Fruit fly (Drosophila melanogaster) whole organism, embryonic: Measurements from ENCODE around the gene CG6136.

Source experiments
- C15 ChIP-seq: fragments of 200-800 bp; sonication (Bioruptor generic); IDR thresholded peaks from 3 replicates; pipeline ENCODE4 v1.3.6; 2022; ENCODE audit warnings: missing biosample characterization, missing genetic modification characterization
- CG10147 ChIP-seq: fragments of 200-800 bp; sonication (Bioruptor generic); optimal IDR thresholded peaks from 2 replicates; lab custom pipeline; 2019; ENCODE audit warnings: missing biosample characterization, mild to moderate bottlenecking, missing genetic modification characterization, moderate library complexity
- CG10274 ChIP-seq: fragments of 200-800 bp; sonication (Bioruptor generic); optimal IDR thresholded peaks from 3 replicates; lab custom pipeline; 2017; ENCODE audit warnings: missing biosample characterization, mild to moderate bottlenecking, missing genetic modification characterization
- CG10543 ChIP-seq: fragments of 200-800 bp; sonication (Bioruptor generic); optimal IDR thresholded peaks from 3 replicates; lab custom pipeline; 2017; ENCODE audit warnings: missing biosample characterization, mild to moderate bottlenecking, missing genetic modification characterization, moderate library complexity
- CG12219 ChIP-seq: fragments of 200-800 bp; sonication (Bioruptor generic); optimal IDR thresholded peaks from 3 replicates; lab custom pipeline; 2018; ENCODE audit warnings: missing biosample characterization, mild to moderate bottlenecking, missing genetic modification characterization
- CG13775 ChIP-seq: fragments of 200-800 bp; sonication (Bioruptor generic); optimal IDR thresholded peaks from 3 replicates; lab custom pipeline; 2017; ENCODE audit warnings: missing biosample characterization, mild to moderate bottlenecking, missing genetic modification characterization
- CG15514 ChIP-seq: fragments of 200-800 bp; sonication (Bioruptor generic); optimal IDR thresholded peaks from 3 replicates; lab custom pipeline; 2017; ENCODE audit warnings: missing biosample characterization, missing genetic modification characterization, mild to moderate bottlenecking, moderate library complexity, missing genetic modification reagents
- CG16863 ChIP-seq: fragments of 200-800 bp; sonication (Bioruptor generic); optimal IDR thresholded peaks from 3 replicates; lab custom pipeline; 2016; ENCODE audit warnings: missing biosample characterization, missing genetic modification characterization
- CG30431 ChIP-seq: fragments of 200-800 bp; sonication (Bioruptor generic); optimal IDR thresholded peaks from 2 replicates; lab custom pipeline; 2017; ENCODE audit warnings: missing biosample characterization, missing genetic modification characterization
- CG31441 ChIP-seq: fragments of 200-800 bp; sonication (Bioruptor generic); IDR thresholded peaks from 2 replicates; pipeline ENCODE4 v1.3.6; 2022; ENCODE audit warnings: missing biosample characterization, missing genetic modification characterization
- CG34224 ChIP-seq: fragments of 200-800 bp; sonication (Bioruptor generic); IDR thresholded peaks from 3 replicates; pipeline ENCODE4 v1.3.6; 2022; ENCODE audit warnings: missing biosample characterization, missing genetic modification characterization; ENCODE audit not compliant: partially characterized antibody
- CG4617 ChIP-seq: fragments of 200-800 bp; sonication (Bioruptor generic); optimal IDR thresholded peaks from 3 replicates; lab custom pipeline; 2016; ENCODE audit warnings: missing biosample characterization, missing genetic modification characterization, borderline replicate concordance
- CG6175 ChIP-seq: fragments of 200-800 bp; sonication (Bioruptor generic); IDR thresholded peaks from 3 replicates; pipeline ENCODE4 v1.3.6; 2022; ENCODE audit warnings: missing biosample characterization, missing genetic modification characterization
- CG6683 ChIP-seq: fragments of 200-800 bp; sonication (Bioruptor generic); optimal IDR thresholded peaks from 2 replicates; lab custom pipeline; 2017; ENCODE audit warnings: missing biosample characterization, mild to moderate bottlenecking, missing genetic modification characterization, missing genetic modification reagents
- CG7372 ChIP-seq: fragments of 200-800 bp; sonication (Bioruptor generic); IDR thresholded peaks from 2 replicates; pipeline ENCODE4 v1.3.6; 2022; ENCODE audit warnings: missing biosample characterization, missing genetic modification characterization
- CG7745 ChIP-seq: fragments of 200-800 bp; sonication (Bioruptor generic); optimal IDR thresholded peaks from 2 replicates; lab custom pipeline; 2018; ENCODE audit warnings: missing biosample characterization, mild to moderate bottlenecking, missing genetic modification characterization, moderate library complexity
- CG8478 ChIP-seq: fragments of >200 bp; optimal IDR thresholded peaks from 2 replicates; lab custom pipeline; 2018
- CG8944 ChIP-seq: fragments of 200-800 bp; sonication (Bioruptor generic); optimal IDR thresholded peaks from 3 replicates; lab custom pipeline; 2016; ENCODE audit warnings: missing biosample characterization, missing genetic modification characterization
- CG9727 ChIP-seq: fragments of 200-800 bp; sonication (Bioruptor generic); optimal IDR thresholded peaks from 3 replicates; lab custom pipeline; 2017; ENCODE audit warnings: missing biosample characterization, mild to moderate bottlenecking, missing genetic modification characterization
- CkIIα-i1 ChIP-seq: fragments of 200-800 bp; sonication (Bioruptor generic); IDR thresholded peaks from 2 replicates; pipeline ENCODE4 v1.3.6; 2022; ENCODE audit warnings: missing biosample characterization, missing genetic modification characterization
- GATAe ChIP-seq: fragments of 200-800 bp; sonication (Bioruptor generic); conservative IDR thresholded peaks from 2 replicates; pipeline ENCODE4 v1.3.6; 2022; ENCODE audit warnings: missing biosample characterization, missing genetic modification characterization
- Lhr ChIP-seq: fragments of 200-800 bp; sonication (Bioruptor generic); optimal IDR thresholded peaks from 3 replicates; lab custom pipeline; 2017; ENCODE audit warnings: mild to moderate bottlenecking, missing biosample characterization, missing genetic modification reagents, missing genetic modification characterization
- Mes4 ChIP-seq: fragments of 200-800 bp; sonication (Bioruptor generic); optimal IDR thresholded peaks from 2 replicates; lab custom pipeline; 2016; ENCODE audit warnings: missing biosample characterization, missing genetic modification characterization
- Nf-YA ChIP-seq: fragments of 200-800 bp; sonication (Bioruptor generic); IDR thresholded peaks from 2 replicates; pipeline ENCODE4 v1.3.6; 2022; ENCODE audit warnings: missing biosample characterization, missing genetic modification characterization
- Nf-YB ChIP-seq: fragments of 200-800 bp; sonication (Bioruptor generic); optimal IDR thresholded peaks from 3 replicates; lab custom pipeline; 2019; ENCODE audit warnings: missing biosample characterization, mild to moderate bottlenecking, missing genetic modification characterization, moderate library complexity
- Oaz ChIP-seq: fragments of 200-800 bp; sonication (Bioruptor generic); IDR thresholded peaks from 2 replicates; pipeline ENCODE4 v1.3.6; 2022; ENCODE audit warnings: missing biosample characterization, missing genetic modification characterization
- Ptx1 ChIP-seq: fragments of 200-800 bp; sonication (Bioruptor generic); IDR thresholded peaks from 2 replicates; pipeline ENCODE4 v1.3.6; 2022; ENCODE audit warnings: missing biosample characterization, missing genetic modification characterization
- Ravus ChIP-seq: fragments of 200-800 bp; sonication (Bioruptor generic); IDR thresholded peaks from 2 replicates; pipeline ENCODE4 v1.3.6; 2022; ENCODE audit warnings: missing biosample characterization, missing genetic modification characterization
- Rx ChIP-seq: fragments of 200-800 bp; sonication (Bioruptor generic); IDR thresholded peaks from 2 replicates; pipeline ENCODE4 v1.3.6; 2022; ENCODE audit warnings: missing biosample characterization, missing genetic modification characterization
- Sox100B ChIP-seq: fragments of 200-800 bp; sonication (Bioruptor generic); optimal IDR thresholded peaks from 3 replicates; lab custom pipeline; 2018; ENCODE audit warnings: missing biosample characterization, mild to moderate bottlenecking, missing genetic modification characterization
- Ssrp ChIP-seq: fragments of 200-800 bp; sonication (Bioruptor generic); optimal IDR thresholded peaks from 2 replicates; lab custom pipeline; 2018; ENCODE audit warnings: missing biosample characterization, mild to moderate bottlenecking, missing genetic modification characterization, moderate library complexity
- Stat92E ChIP-seq, 3 experiments: fragments of >200 bp in 2 of 3; fragments of 200-800 bp in 1 of 3; sonication (Bioruptor generic) in 1 of 3; optimal IDR thresholded peaks; 2 replicates each; lab custom pipeline; 2017 to 2019; ENCODE audit warnings: missing biosample characterization in 3 of 3, missing genetic modification characterization in 3 of 3, mild to moderate bottlenecking in 1 of 3, moderate library complexity in 1 of 3
- Vsx1 ChIP-seq: fragments of 200-800 bp; sonication (Bioruptor generic); optimal IDR thresholded peaks from 2 replicates; lab custom pipeline; 2017; ENCODE audit warnings: missing biosample characterization, mild to moderate bottlenecking, missing genetic modification characterization, missing genetic modification reagents
- ac ChIP-seq: fragments of 200-800 bp; sonication (Bioruptor generic); optimal IDR thresholded peaks from 3 replicates; lab custom pipeline; 2017; ENCODE audit warnings: missing biosample characterization, mild to moderate bottlenecking, missing genetic modification characterization
- aop ChIP-seq: fragments of 200-800 bp; sonication (Bioruptor generic); IDR thresholded peaks from 2 replicates; pipeline ENCODE4 v1.3.6; 2022; ENCODE audit warnings: missing biosample characterization, missing genetic modification characterization
- az2 ChIP-seq: fragments of 200-800 bp; sonication (Bioruptor generic); optimal IDR thresholded peaks from 3 replicates; lab custom pipeline; 2016; ENCODE audit warnings: missing biosample characterization, missing genetic modification characterization
- dmrt99B ChIP-seq: fragments of 200-800 bp; sonication (Bioruptor generic); optimal IDR thresholded peaks from 2 replicates; lab custom pipeline; 2018; ENCODE audit warnings: missing biosample characterization, mild to moderate bottlenecking, missing genetic modification characterization, moderate library complexity
- en ChIP-seq: fragments of 200-800 bp; sonication (Bioruptor generic); optimal IDR thresholded peaks from 2 replicates; lab custom pipeline; 2016; ENCODE audit warnings: missing biosample characterization, missing genetic modification characterization
- fd3F ChIP-seq: fragments of 200-800 bp; sonication (Bioruptor generic); optimal IDR thresholded peaks from 2 replicates; lab custom pipeline; 2018; ENCODE audit warnings: missing biosample characterization, mild to moderate bottlenecking, missing genetic modification characterization, moderate library complexity
- fd64A ChIP-seq: fragments of 200-800 bp; sonication (Bioruptor generic); optimal IDR thresholded peaks from 3 replicates; lab custom pipeline; 2018; ENCODE audit warnings: missing biosample characterization, mild to moderate bottlenecking, missing genetic modification characterization
- h ChIP-seq: fragments of >200 bp; optimal IDR thresholded peaks from 2 replicates; lab custom pipeline; 2017
- hkb ChIP-seq, 2 experiments: fragments of 200-800 bp in 1 of 2; fragments of >200 bp in 1 of 2; sonication (Bioruptor generic) in 1 of 2; IDR thresholded peaks in 1 of 2; optimal IDR thresholded peaks in 1 of 2; 2 replicates each; pipeline versions ENCODE4 v1.3.6 to Lab custom; 2017 to 2022; ENCODE audit warnings: missing biosample characterization in 1 of 2, missing genetic modification characterization in 1 of 2
- lbe ChIP-seq: fragments of 200-800 bp; sonication (Bioruptor generic); optimal IDR thresholded peaks from 2 replicates; lab custom pipeline; 2016; ENCODE audit warnings: missing biosample characterization, mild to moderate bottlenecking, missing genetic modification characterization
- lmd ChIP-seq: fragments of 200-800 bp; sonication (Bioruptor generic); IDR thresholded peaks from 2 replicates; pipeline ENCODE4 v1.3.6; 2022; ENCODE audit warnings: missing biosample characterization, missing genetic modification characterization
- luna ChIP-seq: fragments of 200-800 bp; sonication (Bioruptor generic); optimal IDR thresholded peaks from 2 replicates; lab custom pipeline; 2016; ENCODE audit warnings: missing biosample characterization, missing genetic modification characterization
- mld ChIP-seq: fragments of 200-800 bp; sonication (Bioruptor generic); IDR thresholded peaks from 3 replicates; pipeline ENCODE4 v1.3.6; 2022; ENCODE audit warnings: missing biosample characterization, missing genetic modification characterization; ENCODE audit not compliant: partially characterized antibody
- ranshi ChIP-seq: fragments of 200-800 bp; sonication (Bioruptor generic); IDR thresholded peaks from 2 replicates; pipeline ENCODE4 v1.3.6; 2022; ENCODE audit warnings: missing biosample characterization, missing genetic modification characterization
- schlank ChIP-seq: fragments of 200-800 bp; sonication (Bioruptor generic); optimal IDR thresholded peaks from 2 replicates; lab custom pipeline; 2018; ENCODE audit warnings: missing biosample characterization, mild to moderate bottlenecking, missing genetic modification characterization
- sna ChIP-seq: fragments of 200-800 bp; sonication (Bioruptor generic); IDR thresholded peaks from 2 replicates; pipeline ENCODE4 v1.3.6; 2022; ENCODE audit warnings: missing biosample characterization, missing genetic modification characterization; ENCODE audit not compliant: partially characterized antibody
- trh ChIP-seq: fragments of 200-800 bp; sonication (Bioruptor generic); optimal IDR thresholded peaks from 2 replicates; lab custom pipeline; 2016; ENCODE audit warnings: missing biosample characterization, missing genetic modification characterization
- wdn ChIP-seq: fragments of 200-800 bp; sonication (Bioruptor generic); IDR thresholded peaks from 2 replicates; pipeline ENCODE4 v1.3.6; 2022; ENCODE audit warnings: missing biosample characterization, missing genetic modification characterization

The CG6136 gene

dm6 chr3R:15346018-15346383 lies 26.0 kb downstream of the CG6136 start, which contains the start of the genes Surf4 and CG31301 (continued):
- TF ChIP-seq CG34224 (GFP tag; lab: Robert Waterston, UW) = peak; percentile 64
- TF ChIP-seq CG7372 = no peak
- TF ChIP-seq lbe (GFP tag; lab: Kevin White, UChicago) = no peak
- TF ChIP-seq CG10147 = no peak
- no peak for TF ChIP-seq hkb (optimal IDR thresholded peaks at IDR 0.05; lab: Kevin White, UChicago)
- TF ChIP-seq hkb (GFP tag; IDR thresholded peaks at IDR 0.05; lab: Robert Waterston, UW) = no peak
- TF ChIP-seq wdn = no peak
- TF ChIP-seq fd3F = no peak
- no peak for TF ChIP-seq Rx (GFP tag; lab: Robert Waterston, UW)
- TF ChIP-seq CG16863 (GFP tag; lab: Kevin White, UChicago) = no peak
- TF ChIP-seq h = no peak
- no peak for TF ChIP-seq schlank (tag; lab: Kevin White, UChicago)
- TF ChIP-seq CG7745 (tag; lab: Kevin White, UChicago) = no peak
- TF ChIP-seq Stat92E (GFP tag; optimal IDR thresholded peaks at IDR 0.05; lab: Kevin White, UChicago) = no peak
- peak; percentile 40; the same call in 1 of the 2 replicates for TF ChIP-seq sna (GFP tag; lab: Robert Waterston, UW)
- TF ChIP-seq en = no peak
- no peak for TF ChIP-seq dmrt99B (tag; lab: Kevin White, UChicago)
- no peak for TF ChIP-seq aop
- TF ChIP-seq CG12219 = no peak
- no peak for TF ChIP-seq Ravus (GFP tag; lab: Robert Waterston, UW)
- TF ChIP-seq CG30431 = no peak
- peak; percentile 72; the same call in 1 of the 3 replicates for TF ChIP-seq mld
- no peak for TF ChIP-seq CG8478 (lab: Kevin White, UChicago)
- no peak for TF ChIP-seq Oaz (GFP tag; lab: Robert Waterston, UW)
- TF ChIP-seq CG8944 (GFP tag; lab: Kevin White, UChicago) = no peak
- TF ChIP-seq luna = no peak
- no peak for TF ChIP-seq Mes4 (GFP tag; lab: Kevin White, UChicago)
- TF ChIP-seq CG4617 (GFP tag; lab: Kevin White, UChicago) = peak; percentile 38
- TF ChIP-seq Ssrp (tag; lab: Kevin White, UChicago) = no peak
- TF ChIP-seq CG9727 = no peak
- TF ChIP-seq lmd = no peak
- TF ChIP-seq trh (GFP tag; lab: Kevin White, UChicago) = no peak
- no peak for TF ChIP-seq Ptx1
- TF ChIP-seq CG10274 (GFP tag; lab: Kevin White, UChicago) = no peak
- TF ChIP-seq Sox100B (GFP tag; lab: Kevin White, UChicago) = no peak
- TF ChIP-seq Nf-YA (GFP tag; lab: Robert Waterston, UW) = no peak
- TF ChIP-seq ac (GFP tag; lab: Kevin White, UChicago) = no peak
- TF ChIP-seq az2 (GFP tag; lab: Kevin White, UChicago) = no peak
- TF ChIP-seq Lhr (GFP tag; lab: Kevin White, UChicago) = no peak
- TF ChIP-seq ranshi (GFP tag; lab: Robert Waterston, UW) = no peak
- no peak for TF ChIP-seq CG31441 (GFP tag; lab: Robert Waterston, UW)
- no peak for TF ChIP-seq CG13775 (GFP tag; lab: Kevin White, UChicago)
- no peak for TF ChIP-seq CG6683 (GFP tag; lab: Kevin White, UChicago)
- no peak for TF ChIP-seq GATAe (GFP tag; lab: Robert Waterston, UW)
- TF ChIP-seq CkIIα-i1 (GFP tag; lab: Robert Waterston, UW) = no peak
- TF ChIP-seq Vsx1 = no peak
- peak; percentile 27 for TF ChIP-seq CG15514 (GFP tag; lab: Kevin White, UChicago)
- no peak for TF ChIP-seq CG6175
- no peak for TF ChIP-seq CG10543 (GFP tag; lab: Kevin White, UChicago)
- no peak for TF ChIP-seq fd64A
- no peak for TF ChIP-seq C15 (GFP tag; lab: Robert Waterston, UW)
- TF ChIP-seq Nf-YB (GFP tag; lab: Kevin White, UChicago) = no peak
